Worm (Caenorhabditis elegans) whole organism, late embryonic: ENCODE measurements around the gene F55A11.11.

Experiments
- C08G9.2 ChIP-seq: sonication (generic microtip); optimal IDR thresholded peaks from 2 replicates; lab custom pipeline; 2016; ENCODE audit warnings: mild to moderate bottlenecking, missing genetic modification characterization, moderate library complexity, missing compliant biosample characterization
- K02D7.2 ChIP-seq: sonication (generic microtip); optimal IDR thresholded peaks from 2 replicates; lab custom pipeline; 2017; ENCODE audit warnings: mild to moderate bottlenecking, missing genetic modification characterization, missing compliant biosample characterization
- K09A11.1 ChIP-seq: sonication (generic microtip); optimal IDR thresholded peaks from 2 replicates; lab custom pipeline; 2017; ENCODE audit warnings: antibody characterized with exemption, mild to moderate bottlenecking, missing genetic modification characterization, missing compliant biosample characterization; ENCODE audit not compliant: insufficient read depth
- ama-1 ChIP-seq: fragments of 150-350 bp; optimal IDR thresholded peaks from 2 replicates; lab custom pipeline; 2014
- ceh-14 ChIP-seq: sonication (generic microtip); optimal IDR thresholded peaks from 2 replicates; lab custom pipeline; 2016; ENCODE audit warnings: missing genotype, missing genetic modification characterization, missing compliant biosample characterization
- ceh-2 ChIP-seq: sonication (generic microtip); optimal IDR thresholded peaks from 2 replicates; lab custom pipeline; 2016; ENCODE audit warnings: missing genotype, missing genetic modification characterization, missing compliant biosample characterization
- ceh-22 ChIP-seq: sonication (generic microtip); optimal IDR thresholded peaks from 2 replicates; lab custom pipeline; 2017; ENCODE audit warnings: missing biosample characterization, missing genetic modification characterization
- ceh-24 ChIP-seq: sonication (generic microtip); optimal IDR thresholded peaks from 2 replicates; lab custom pipeline; 2016; ENCODE audit warnings: mild to moderate bottlenecking, missing genetic modification characterization, missing compliant biosample characterization
- ceh-30 ChIP-seq: fragments of 150-350 bp; optimal IDR thresholded peaks from 2 replicates; lab custom pipeline; 2014; ENCODE audit warnings: missing biosample characterization, missing genetic modification characterization
- ceh-34 ChIP-seq: sonication (generic microtip); optimal IDR thresholded peaks from 2 replicates; lab custom pipeline; 2016; ENCODE audit warnings: mild to moderate bottlenecking, missing genetic modification characterization, missing compliant biosample characterization
- ceh-45 ChIP-seq: fragments of 200-800 bp; sonication (Bioruptor generic); IDR thresholded peaks from 2 replicates; pipeline ENCODE4 v1.3.6; 2022; ENCODE audit warnings: missing genetic modification reagents, missing genetic modification characterization, missing compliant biosample characterization
- ceh-48 ChIP-seq: sonication (generic microtip); optimal IDR thresholded peaks from 2 replicates; lab custom pipeline; 2016; ENCODE audit warnings: missing genetic modification characterization, inconsistent platforms, missing compliant biosample characterization
- ceh-6 ChIP-seq: fragments of 200-800 bp; sonication (Bioruptor generic); optimal IDR thresholded peaks from 2 replicates; lab custom pipeline; 2018; ENCODE audit warnings: mild to moderate bottlenecking, missing genetic modification characterization, missing compliant biosample characterization
- ceh-9 ChIP-seq: sonication (generic microtip); optimal IDR thresholded peaks from 2 replicates; lab custom pipeline; 2016; ENCODE audit warnings: mild to moderate bottlenecking, missing genetic modification characterization, inconsistent platforms, missing compliant biosample characterization
- che-1 ChIP-seq: sonication (generic microtip); optimal IDR thresholded peaks from 2 replicates; lab custom pipeline; 2016; ENCODE audit warnings: mild to moderate bottlenecking, missing genetic modification characterization, missing compliant biosample characterization
- dmd-4 ChIP-seq: sonication (generic microtip); optimal IDR thresholded peaks from 2 replicates; lab custom pipeline; 2016; ENCODE audit warnings: borderline replicate concordance, missing genetic modification characterization, missing compliant biosample characterization
- dve-1 ChIP-seq: sonication (generic microtip); optimal IDR thresholded peaks from 2 replicates; lab custom pipeline; 2017; ENCODE audit warnings: antibody characterized with exemption, mild to moderate bottlenecking, missing genetic modification characterization, missing compliant biosample characterization
- elt-2 ChIP-seq: sonication (generic microtip); optimal IDR thresholded peaks from 2 replicates; lab custom pipeline; 2016; ENCODE audit warnings: missing genetic modification reagents, missing genetic modification characterization, missing compliant biosample characterization
- eyg-1 ChIP-seq: sonication (generic microtip); optimal IDR thresholded peaks from 2 replicates; lab custom pipeline; 2016; ENCODE audit warnings: missing genotype, missing genetic modification characterization, missing compliant biosample characterization
- fax-1 ChIP-seq: sonication (generic microtip); optimal IDR thresholded peaks from 2 replicates; lab custom pipeline; 2016; ENCODE audit warnings: missing genotype, missing genetic modification characterization, missing compliant biosample characterization
- fkh-6 ChIP-seq: sonication (generic microtip); optimal IDR thresholded peaks from 2 replicates; lab custom pipeline; 2016; ENCODE audit warnings: missing genetic modification characterization, missing compliant biosample characterization
- hlh-13 ChIP-seq: fragments of 200-800 bp; sonication (Bioruptor generic); optimal IDR thresholded peaks from 2 replicates; lab custom pipeline; 2018; ENCODE audit warnings: mild to moderate bottlenecking, missing genetic modification characterization, missing compliant biosample characterization
- hlh-30 ChIP-seq: sonication (generic microtip); optimal IDR thresholded peaks from 2 replicates; lab custom pipeline; 2017; ENCODE audit warnings: antibody characterized with exemption, missing genetic modification characterization, missing compliant biosample characterization; ENCODE audit not compliant: insufficient read depth
- hlh-6 ChIP-seq: sonication (generic microtip); optimal IDR thresholded peaks from 2 replicates; lab custom pipeline; 2016; ENCODE audit warnings: missing genotype, missing genetic modification characterization, missing compliant biosample characterization
- lim-6 ChIP-seq: sonication (generic microtip); optimal IDR thresholded peaks from 2 replicates; lab custom pipeline; 2016; ENCODE audit warnings: missing genetic modification characterization, missing compliant biosample characterization
- lin-11 ChIP-seq: fragments of 200-800 bp; sonication (Bioruptor generic); optimal IDR thresholded peaks from 2 replicates; lab custom pipeline; 2018; ENCODE audit warnings: mild to moderate bottlenecking, missing genetic modification characterization, missing compliant biosample characterization
- nfya-1 ChIP-seq: sonication (generic microtip); optimal IDR thresholded peaks from 2 replicates; lab custom pipeline; 2017; ENCODE audit warnings: missing genetic modification characterization, mild to moderate bottlenecking, missing compliant biosample characterization, antibody characterized with exemption, moderate library complexity
- nhr-11 ChIP-seq: fragments of 150-350 bp; optimal IDR thresholded peaks from 2 replicates; lab custom pipeline; 2014; ENCODE audit warnings: missing biosample characterization, missing genetic modification characterization
- odd-2 ChIP-seq: sonication (generic microtip); optimal IDR thresholded peaks from 2 replicates; lab custom pipeline; 2017; ENCODE audit warnings: antibody characterized with exemption, mild to moderate bottlenecking, missing genetic modification characterization, missing compliant biosample characterization
- pag-3 ChIP-seq: sonication (generic microtip); optimal IDR thresholded peaks from 2 replicates; lab custom pipeline; 2016; ENCODE audit warnings: missing compliant biosample characterization, missing genetic modification characterization, borderline replicate concordance
- pqm-1 ChIP-seq: sonication (generic microtip); optimal IDR thresholded peaks from 2 replicates; lab custom pipeline; 2016; ENCODE audit warnings: missing genetic modification characterization, missing compliant biosample characterization
- ref-2 ChIP-seq: sonication (generic microtip); optimal IDR thresholded peaks from 2 replicates; lab custom pipeline; 2016; ENCODE audit warnings: missing genetic modification characterization, missing compliant biosample characterization
- rnt-1 ChIP-seq: sonication (generic microtip); optimal IDR thresholded peaks from 2 replicates; lab custom pipeline; 2016; ENCODE audit warnings: missing genetic modification characterization, missing compliant biosample characterization
- sdc-2 ChIP-seq: sonication (generic microtip); optimal IDR thresholded peaks from 2 replicates; lab custom pipeline; 2016; ENCODE audit warnings: missing genotype, missing genetic modification characterization, missing compliant biosample characterization
- sox-2 ChIP-seq: fragments of 200-800 bp; sonication (Bioruptor generic); IDR thresholded peaks from 2 replicates; pipeline ENCODE4 v1.3.6; 2022; ENCODE audit warnings: missing genetic modification reagents, missing genetic modification characterization, missing compliant biosample characterization
- sox-4 ChIP-seq: sonication (generic microtip); optimal IDR thresholded peaks from 2 replicates; lab custom pipeline; 2017; ENCODE audit warnings: mild to moderate bottlenecking, missing genetic modification characterization, inconsistent platforms, missing compliant biosample characterization
- tbx-2 ChIP-seq: sonication (generic microtip); optimal IDR thresholded peaks from 2 replicates; lab custom pipeline; 2016; ENCODE audit warnings: missing genetic modification characterization, missing compliant biosample characterization
- zip-5 ChIP-seq: sonication (generic microtip); optimal IDR thresholded peaks from 2 replicates; lab custom pipeline; 2016; ENCODE audit warnings: missing genetic modification characterization, missing compliant biosample characterization
- ztf-16 ChIP-seq: sonication (generic microtip); optimal IDR thresholded peaks from 2 replicates; lab custom pipeline; 2017; ENCODE audit warnings: missing genetic modification characterization, missing compliant biosample characterization

F55A11.11 gene

DNA sequence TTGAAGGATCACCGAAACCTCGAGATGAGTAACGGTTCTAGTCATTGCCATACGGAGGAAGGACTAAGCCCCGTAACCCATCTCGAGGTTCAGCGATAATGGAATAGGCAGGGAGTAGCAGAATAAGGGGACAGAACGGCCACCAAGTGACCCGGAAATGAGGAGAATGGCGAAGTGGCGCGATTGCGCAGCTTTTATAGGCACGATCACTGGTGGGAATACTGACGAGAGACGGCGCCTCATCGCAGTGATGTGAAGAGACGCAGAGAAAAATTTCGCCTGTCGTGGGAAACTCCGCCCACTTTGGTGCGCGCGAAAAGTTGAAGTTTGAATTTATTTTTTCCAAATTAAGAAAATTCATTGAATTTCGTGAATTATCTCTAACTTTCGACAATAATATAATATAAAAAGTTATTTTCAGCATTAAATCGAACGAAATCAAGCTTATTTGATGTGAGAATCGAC is 12.9 kb upstream of the F55A11.11 start, which contains the start of gene F55A11.4:
F55A11.4 (plus strand) TSS at position 415 of the 465 bp plus-strand sequence.
- TF ChIP-seq tbx-2 (tag; lab: Kevin White, UChicago) (peak; percentile 8), odd-2 (no peak), C08G9.2 (tag; lab: Kevin White, UChicago) (peak; percentile 29), ceh-6 (no peak), sox-4 (tag; lab: Kevin White, UChicago) (no peak), K09A11.1 (tag; lab: Kevin White, UChicago) (no peak), ceh-9 (tag; lab: Kevin White, UChicago) (no peak), ceh-14 (tag; lab: Kevin White, UChicago) (no peak)
- TF ChIP-seq, all 69 proteins: peak for 2

DNA sequence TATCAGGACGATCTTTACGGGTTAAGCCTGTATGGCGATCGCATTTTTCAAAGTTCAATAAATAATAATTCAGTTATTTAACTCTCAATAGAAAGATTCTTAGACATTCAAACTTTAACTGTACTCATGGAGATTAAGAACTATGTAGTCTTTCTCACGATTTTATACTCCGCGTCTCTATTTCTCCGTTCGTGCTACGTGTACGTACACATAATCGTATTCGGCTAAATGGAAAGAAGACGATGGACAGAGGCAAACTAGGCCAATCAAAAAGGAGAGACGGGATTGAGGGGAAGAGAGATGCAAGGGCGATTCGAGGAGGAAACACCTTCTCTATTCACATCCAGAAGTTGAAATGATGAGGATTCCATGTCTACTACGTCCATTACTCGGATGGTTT is 9.5 kb upstream of the F55A11.11 start, which contains the start of gene bus-18:
bus-18 (plus strand) TSS at position 301 of the 400 bp plus-strand sequence.
- TF ChIP-seq sox-4 (tag; lab: Kevin White, UChicago) (no peak), sdc-2 (tag; lab: Kevin White, UChicago) (no peak), nfya-1 (tag; lab: Kevin White, UChicago) (no peak), ref-2 (tag; lab: Kevin White, UChicago) (no peak), fkh-6 (tag; lab: Kevin White, UChicago) (no peak), rnt-1 (tag; lab: Kevin White, UChicago) (no peak), ceh-45 (GFP tag; lab: Robert Waterston, UW) (no peak)

DNA sequence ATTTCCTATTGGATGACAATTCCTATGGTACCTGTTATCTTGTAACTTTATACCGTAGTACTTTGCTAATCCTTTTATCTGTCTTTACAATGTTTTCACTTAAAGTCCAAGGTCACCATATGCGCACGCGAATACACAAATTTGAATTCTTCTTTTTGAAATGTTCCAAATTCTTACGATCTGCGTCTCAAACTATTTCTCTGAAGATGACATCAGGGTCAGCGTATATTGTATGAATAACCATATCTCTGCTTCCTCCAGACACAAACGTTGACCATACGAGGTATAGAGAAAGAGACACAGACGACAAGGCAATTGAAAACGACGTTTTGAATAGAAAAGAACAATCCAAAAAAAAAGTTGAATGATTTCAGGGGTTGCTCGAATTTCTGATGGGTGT is 9.0 kb upstream of the F55A11.11 start:
- TF ChIP-seq ceh-30 (tag; lab: Kevin White, UChicago) (no peak), elt-2 (tag; lab: Kevin White, UChicago) (no peak), lim-6 (tag; lab: Kevin White, UChicago) (no peak), pag-3 (tag; lab: Kevin White, UChicago) (no peak), eyg-1 (tag; lab: Kevin White, UChicago) (no peak), zip-5 (tag; lab: Kevin White, UChicago) (no peak), K02D7.2 (tag; lab: Kevin White, UChicago) (no peak), dve-1 (tag; lab: Kevin White, UChicago) (no peak), hlh-13 (GFP tag; lab: Kevin White, UChicago) (no peak), ceh-2 (tag; lab: Kevin White, UChicago) (no peak), ceh-34 (no peak), ceh-24 (tag; lab: Kevin White, UChicago) (no peak), fkh-6 (tag; lab: Kevin White, UChicago) (no peak), lin-11 (tag; lab: Kevin White, UChicago) (no peak), nhr-11 (tag; lab: Kevin White, UChicago) (no peak)

DNA sequence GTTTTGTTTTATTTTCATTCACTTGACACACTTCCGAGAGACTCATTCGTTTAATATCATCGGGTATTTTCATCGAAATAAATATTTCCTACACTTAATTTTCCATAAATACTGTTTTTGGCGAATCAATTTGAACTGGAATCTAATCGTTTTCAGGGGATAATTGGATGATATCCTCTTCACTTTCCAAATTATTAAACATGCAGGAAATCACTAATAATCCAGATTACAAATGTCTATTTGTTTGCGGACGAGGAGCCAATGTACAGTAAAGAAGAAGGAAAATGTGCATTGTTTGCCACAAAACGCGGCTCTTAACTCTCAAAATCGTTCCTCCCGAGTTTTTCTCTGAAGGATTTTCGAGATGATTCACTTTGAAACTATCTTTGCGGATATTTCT is 6.4 kb upstream of the F55A11.11 start, which contains the start of gene F55A11.6:
F55A11.6 (plus strand) TSS at position 301 of the 400 bp plus-strand sequence.
- TF ChIP-seq elt-2 (tag; lab: Kevin White, UChicago) (no peak), hlh-6 (no peak), che-1 (tag; lab: Kevin White, UChicago) (no peak), ceh-2 (tag; lab: Kevin White, UChicago) (no peak), ztf-16 (tag; lab: Kevin White, UChicago) (no peak), dmd-4 (tag; lab: Kevin White, UChicago) (no peak), ama-1 (lab: Kevin White, UChicago) (no peak), nhr-11 (tag; lab: Kevin White, UChicago) (no peak), nfya-1 (tag; lab: Kevin White, UChicago) (no peak), hlh-30 (tag; lab: Kevin White, UChicago) (no peak), ceh-22 (tag; lab: Kevin White, UChicago) (no peak), hlh-13 (GFP tag; lab: Kevin White, UChicago) (no peak), rnt-1 (tag; lab: Kevin White, UChicago) (no peak), fax-1 (tag; lab: Kevin White, UChicago) (no peak), pqm-1 (tag; lab: Kevin White, UChicago) (no peak), sox-2 (GFP tag; lab: Robert Waterston, UW) (no peak), ceh-48 (tag; lab: Kevin White, UChicago) (no peak)
